Worm (Caenorhabditis elegans) whole organism, L4 larva: Measurements from ENCODE around the gene cat-1.

ENCODE experiments used
- F37D6.2 ChIP-seq: sonication (generic microtip); optimal IDR thresholded peaks from 2 replicates; lab custom pipeline; 2016; ENCODE audit warnings: mild to moderate bottlenecking, missing genetic modification characterization, missing compliant biosample characterization
- Y5F2A.4 ChIP-seq: fragments of 200-800 bp; sonication (Bioruptor generic); optimal IDR thresholded peaks from 2 replicates; lab custom pipeline; 2018; ENCODE audit warnings: mild to moderate bottlenecking, missing genetic modification characterization, missing compliant biosample characterization
- aha-1 ChIP-seq: fragments of 150-350 bp; peaks from one replicate; lab custom pipeline; 2014; ENCODE audit warnings: missing biosample characterization, missing genetic modification characterization
- ama-1 ChIP-seq: fragments of 150-350 bp; optimal IDR thresholded peaks from 2 replicates; lab custom pipeline; 2014; ENCODE audit warnings: inconsistent platforms, mixed read lengths
- daf-8 ChIP-seq: fragments of 200-800 bp; sonication (Bioruptor generic); IDR thresholded peaks from 2 replicates; pipeline ENCODE4 v1.3.6; 2022; ENCODE audit warnings: missing genetic modification characterization, missing compliant biosample characterization
- fkh-10 ChIP-seq: fragments of 150-350 bp; optimal IDR thresholded peaks from 2 replicates; lab custom pipeline; 2014; ENCODE audit warnings: missing biosample characterization, missing genetic modification reagents, missing genetic modification characterization
- gei-8 ChIP-seq: fragments of 200-800 bp; sonication (Bioruptor generic); optimal IDR thresholded peaks from 2 replicates; lab custom pipeline; 2018; ENCODE audit warnings: mild to moderate bottlenecking, missing genetic modification characterization, missing compliant biosample characterization
- hlh-11 ChIP-seq: fragments of 200-800 bp; sonication (Bioruptor generic); optimal IDR thresholded peaks from 2 replicates; lab custom pipeline; 2018; ENCODE audit warnings: mild to moderate bottlenecking, missing genetic modification characterization, missing compliant biosample characterization
- hlh-30 ChIP-seq: sonication (generic microtip); optimal IDR thresholded peaks from 2 replicates; lab custom pipeline; 2017; ENCODE audit warnings: antibody characterized with exemption, mild to moderate bottlenecking, missing genetic modification characterization, missing compliant biosample characterization; ENCODE audit not compliant: insufficient read depth
- mdl-1 ChIP-seq, 2 experiments: fragments of 150-350 bp in 1 of 2; sonication (generic microtip) in 1 of 2; optimal IDR thresholded peaks; 2 replicates each; lab custom pipeline; 2014 to 2017; ENCODE audit warnings: missing biosample characterization in 2 of 2, missing genetic modification characterization in 2 of 2
- mep-1 ChIP-seq: fragments of 150-350 bp; sonication (generic microtip); optimal IDR thresholded peaks from 3 replicates; lab custom pipeline; 2014; ENCODE audit warnings: missing biosample characterization, missing genetic modification characterization
- mes-2 ChIP-seq: sonication (generic microtip); optimal IDR thresholded peaks from 2 replicates; lab custom pipeline; 2016; ENCODE audit warnings: missing genotype, mild to moderate bottlenecking, missing genetic modification characterization, missing compliant biosample characterization; ENCODE audit not compliant: poor library complexity, severe bottlenecking
- mxl-3 ChIP-seq: fragments of 200-800 bp; sonication (Bioruptor generic); optimal IDR thresholded peaks from 2 replicates; lab custom pipeline; 2018; ENCODE audit warnings: mild to moderate bottlenecking, missing genetic modification characterization, missing compliant biosample characterization
- nhr-25 ChIP-seq: sonication (generic microtip); optimal IDR thresholded peaks from 2 replicates; lab custom pipeline; 2017; ENCODE audit warnings: missing genetic modification characterization, mild to moderate bottlenecking, missing compliant biosample characterization, antibody characterized with exemption, moderate library complexity, borderline replicate concordance; ENCODE audit not compliant: insufficient read depth
- nhr-28 ChIP-seq: fragments of 150-350 bp; optimal IDR thresholded peaks from 2 replicates; lab custom pipeline; 2014; ENCODE audit warnings: missing biosample characterization, missing genetic modification characterization
- nhr-48 ChIP-seq: sonication (generic microtip); optimal IDR thresholded peaks from 2 replicates; lab custom pipeline; 2016; ENCODE audit warnings: mild to moderate bottlenecking, missing genetic modification characterization, missing compliant biosample characterization
- snpc-4 ChIP-seq: fragments of 150-350 bp; optimal IDR thresholded peaks from 2 replicates; lab custom pipeline; 2014; ENCODE audit warnings: missing biosample characterization, missing genetic modification characterization
- spr-1 ChIP-seq: sonication (generic microtip); optimal IDR thresholded peaks from 2 replicates; lab custom pipeline; 2016; ENCODE audit warnings: mild to moderate bottlenecking, missing genetic modification characterization, missing compliant biosample characterization
- tra-1 ChIP-seq: fragments of 200-800 bp; sonication (Bioruptor generic); IDR thresholded peaks from 2 replicates; pipeline ENCODE4 v1.3.6; 2022; ENCODE audit warnings: missing genetic modification reagents, missing genetic modification characterization, missing compliant biosample characterization
- ztf-11 ChIP-seq: fragments of 150-350 bp; optimal IDR thresholded peaks from 2 replicates; lab custom pipeline; 2014; ENCODE audit warnings: missing biosample characterization, missing genetic modification characterization

cat-1 gene

ce11 chrX:5661179-5661578 lies 49.4 kb downstream of the cat-1 start:
- TF ChIP-seq spr-1 (tag; lab: Kevin White, UChicago) (peak; percentile 27), nhr-48 (tag; lab: Kevin White, UChicago) (peak; percentile 53), ztf-11 (tag; lab: Kevin White, UChicago) (no peak), Y5F2A.4 (GFP tag; lab: Kevin White, UChicago) (no peak), snpc-4 (tag; lab: Kevin White, UChicago) (no peak), mxl-3 (GFP tag; lab: Kevin White, UChicago) (peak; percentile 51), tra-1 (no peak), daf-8 (GFP tag; lab: Robert Waterston, UW) (no peak), hlh-11 (tag; lab: Kevin White, UChicago) (peak; percentile 30), ama-1 (lab: Kevin White, UChicago) (no peak)

- peak; percentile 43 for TF ChIP-seq hlh-30 (tag; lab: Kevin White, UChicago)
- peak; percentile 44 for TF ChIP-seq nhr-28 (tag; lab: Kevin White, UChicago)
- no peak for TF ChIP-seq mes-2 (tag; lab: Kevin White, UChicago)
- peak; percentile 40 for TF ChIP-seq mep-1 (tag; lab: Kevin White, UChicago)
- peak; percentile 23 for TF ChIP-seq mxl-3 (GFP tag; lab: Kevin White, UChicago)
- no peak for TF ChIP-seq F37D6.2 (tag; lab: Kevin White, UChicago)
- peak; percentile 25 for TF ChIP-seq nhr-25
- TF ChIP-seq gei-8 (GFP tag; lab: Kevin White, UChicago), result no peak
- TF ChIP-seq fkh-10, result no peak
- peak; percentile 17 for TF ChIP-seq aha-1 (tag; lab: Kevin White, UChicago)
- TF ChIP-seq mdl-1 (tag; optimal IDR thresholded peaks at IDR 0.05; lab: Kevin White, UChicago), result no peak
These were observed 50.9 kb downstream of the cat-1 start, which contains the start of gene T22B7.22 for ce11 chrX:5659614-5660013. Gene T22B7.22 (plus strand): TSS chrX:5659967.
